Worm (Caenorhabditis elegans) whole organism, mixed stage, embryonic: ENCODE measurements around the gene C54E10.6.

Experiments
- lsy-2 ChIP-seq: fragments of 150-350 bp; optimal IDR thresholded peaks from 2 replicates; lab custom pipeline; 2014; ENCODE audit warnings: missing biosample characterization, missing genetic modification characterization
- nhr-2 ChIP-seq: fragments of 150-350 bp; optimal IDR thresholded peaks from 2 replicates; lab custom pipeline; 2014; ENCODE audit warnings: missing biosample characterization, missing genetic modification characterization
- unc-62 ChIP-seq: fragments of 150-350 bp; optimal IDR thresholded peaks from 2 replicates; lab custom pipeline; 2014; ENCODE audit warnings: missing biosample characterization, missing genetic modification reagents, missing genetic modification characterization
- zip-8 ChIP-seq: fragments of 150-350 bp; optimal IDR thresholded peaks from 2 replicates; lab custom pipeline; 2014; ENCODE audit warnings: missing biosample characterization, missing genetic modification characterization

C54E10.6 gene

DNA sequence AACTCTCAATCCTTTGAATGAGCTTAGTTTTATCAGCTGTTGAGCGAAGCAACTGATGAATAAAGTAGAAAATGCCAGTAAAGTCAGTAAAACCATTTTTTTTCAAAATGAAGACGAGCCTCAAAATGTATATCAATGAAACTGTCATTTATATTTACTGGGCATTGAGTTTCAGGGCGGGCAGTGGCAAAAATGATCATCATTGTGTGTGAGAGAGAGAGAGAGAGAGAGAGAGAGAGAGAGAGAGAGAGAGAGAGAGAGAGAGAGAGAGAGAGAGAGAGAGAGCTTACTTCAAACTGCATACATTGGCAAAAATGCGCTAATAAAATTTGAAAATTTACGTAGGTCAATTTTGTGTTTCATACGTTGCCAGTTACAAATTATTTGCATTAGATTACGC is 48.4 kb downstream of the C54E10.6 start, which contains the start of gene F11D11.3:
TSS of gene F11D11.3 (minus strand) at position 101 of the 400 bp plus-strand sequence.
- TF ChIP-seq zip-8 (no peak), nhr-2 (tag; lab: Kevin White, UChicago) (no peak), unc-62 (no peak), lsy-2 (no peak)
